Worm (Caenorhabditis elegans) whole organism, L4 larva: ENCODE results near the gene ZK180.6.
A peak's percentile ranks its signal among the peaks of the same experiment; 100 is the strongest.

Experiments
- F10B5.3 ChIP-seq: sonication (generic microtip); optimal IDR thresholded peaks from 2 replicates; lab custom pipeline; 2016; ENCODE audit warnings: mild to moderate bottlenecking, missing genetic modification characterization, missing compliant biosample characterization
- F49E8.2 ChIP-seq: sonication (generic microtip); optimal IDR thresholded peaks from 2 replicates; lab custom pipeline; 2016; ENCODE audit warnings: missing compliant biosample characterization, mild to moderate bottlenecking, missing genetic modification characterization, borderline replicate concordance
- T20F7.1 ChIP-seq: fragments of 200-800 bp; sonication (Bioruptor generic); optimal IDR thresholded peaks from 2 replicates; lab custom pipeline; 2018; ENCODE audit warnings: mild to moderate bottlenecking, missing genetic modification characterization, missing compliant biosample characterization
- T26A8.4 ChIP-seq: fragments of 200-800 bp; sonication (Bioruptor generic); IDR thresholded peaks from 2 replicates; pipeline ENCODE4 v1.3.6; 2022; ENCODE audit warnings: missing genetic modification characterization, missing compliant biosample characterization
- Y48G9A.11 ChIP-seq: fragments of 200-800 bp; sonication (Bioruptor generic); IDR thresholded peaks from 2 replicates; pipeline ENCODE4 v1.3.6; 2022; ENCODE audit warnings: missing genetic modification reagents, missing genetic modification characterization, missing compliant biosample characterization
- Y75B8A.6 ChIP-seq: fragments of 200-800 bp; sonication (Bioruptor generic); IDR thresholded peaks from 2 replicates; pipeline ENCODE4 v1.3.6; 2022; ENCODE audit warnings: missing genetic modification reagents, missing genetic modification characterization, missing compliant biosample characterization
- arid-1 ChIP-seq: fragments of 200-800 bp; sonication (Bioruptor generic); conservative IDR thresholded peaks from 2 replicates; pipeline ENCODE4 v1.3.6; 2022; ENCODE audit warnings: missing genetic modification reagents, missing genetic modification characterization, missing compliant biosample characterization
- attf-4 ChIP-seq: sonication (generic microtip); optimal IDR thresholded peaks from 3 replicates; lab custom pipeline; 2017; ENCODE audit warnings: missing biosample characterization, missing genetic modification characterization
- ceh-28 ChIP-seq: fragments of 150-350 bp; optimal IDR thresholded peaks from 2 replicates; lab custom pipeline; 2014; ENCODE audit warnings: missing biosample characterization, missing genetic modification reagents, missing genetic modification characterization
- ceh-32 ChIP-seq: sonication (generic microtip); optimal IDR thresholded peaks from 2 replicates; lab custom pipeline; 2016; ENCODE audit warnings: mild to moderate bottlenecking, missing genetic modification characterization, missing compliant biosample characterization; ENCODE audit not compliant: poor library complexity
- ceh-44 ChIP-seq: fragments of 200-800 bp; sonication (Bioruptor generic); IDR thresholded peaks from 2 replicates; pipeline ENCODE4 v1.3.6; 2022; ENCODE audit warnings: missing genetic modification reagents, missing genetic modification characterization, missing compliant biosample characterization
- ces-1 ChIP-seq: fragments of 150-350 bp; sonication (generic microtip); optimal IDR thresholded peaks from 4 replicates; lab custom pipeline; 2014; ENCODE audit warnings: missing biosample characterization, missing genetic modification reagents, missing genetic modification characterization
- daf-19 ChIP-seq: fragments of 200-800 bp; sonication (Bioruptor generic); conservative IDR thresholded peaks from 2 replicates; pipeline ENCODE4 v1.3.6; 2022; ENCODE audit warnings: missing genetic modification characterization, missing compliant biosample characterization
- dmd-6 ChIP-seq: fragments of 200-800 bp; sonication (Bioruptor generic); IDR thresholded peaks from 2 replicates; pipeline ENCODE4 v1.3.6; 2022; ENCODE audit warnings: missing genetic modification reagents, missing genetic modification characterization, missing compliant biosample characterization
- dmd-9 ChIP-seq: fragments of 200-800 bp; sonication (Bioruptor generic); IDR thresholded peaks from 2 replicates; pipeline ENCODE4 v1.3.6; 2022; ENCODE audit warnings: missing genetic modification reagents, missing genetic modification characterization, missing compliant biosample characterization
- dpl-1 ChIP-seq: fragments of 150-350 bp; optimal IDR thresholded peaks from 2 replicates; lab custom pipeline; 2014; ENCODE audit warnings: missing biosample characterization, missing genetic modification reagents, missing genetic modification characterization
- fkh-10 ChIP-seq: fragments of 150-350 bp; optimal IDR thresholded peaks from 2 replicates; lab custom pipeline; 2014; ENCODE audit warnings: missing biosample characterization, missing genetic modification reagents, missing genetic modification characterization
- hlh-11 ChIP-seq: fragments of 200-800 bp; sonication (Bioruptor generic); optimal IDR thresholded peaks from 2 replicates; lab custom pipeline; 2018; ENCODE audit warnings: mild to moderate bottlenecking, missing genetic modification characterization, missing compliant biosample characterization
- jun-1 ChIP-seq: fragments of 150-350 bp; optimal IDR thresholded peaks from 2 replicates; lab custom pipeline; 2014; ENCODE audit warnings: missing biosample characterization, missing genetic modification reagents, missing genetic modification characterization
- lin-1 ChIP-seq: fragments of 200-800 bp; sonication (Bioruptor generic); IDR thresholded peaks from 2 replicates; pipeline ENCODE4 v1.3.6; 2022; ENCODE audit warnings: missing genetic modification reagents, missing genetic modification characterization, missing compliant biosample characterization
- lin-15B ChIP-seq: fragments of 150-350 bp; sonication (generic microtip); optimal IDR thresholded peaks from 3 replicates; lab custom pipeline; 2014; ENCODE audit warnings: missing biosample characterization, missing genetic modification characterization
- lin-38 ChIP-seq: fragments of 200-800 bp; sonication (Bioruptor generic); IDR thresholded peaks from 2 replicates; pipeline ENCODE4 v1.3.6; 2022; ENCODE audit warnings: missing genetic modification reagents, missing genetic modification characterization, missing compliant biosample characterization
- lin-39 ChIP-seq: fragments of 150-350 bp; optimal IDR thresholded peaks from 2 replicates; lab custom pipeline; 2014; ENCODE audit warnings: missing biosample characterization, missing genetic modification reagents, missing genetic modification characterization
- lir-3 ChIP-seq: sonication (generic microtip); optimal IDR thresholded peaks from 2 replicates; lab custom pipeline; 2016; ENCODE audit warnings: mild to moderate bottlenecking, missing genetic modification characterization, missing compliant biosample characterization
- lsy-2 ChIP-seq, 2 experiments: fragments of 150-350 bp in 1 of 2; sonication (generic microtip) in 1 of 2; optimal IDR thresholded peaks; 2 replicates each; lab custom pipeline; 2014 to 2017; ENCODE audit warnings: missing biosample characterization in 2 of 2, missing genetic modification characterization in 2 of 2
- madf-9 ChIP-seq: fragments of 200-800 bp; sonication (Bioruptor generic); conservative IDR thresholded peaks from 2 replicates; pipeline ENCODE4 v1.3.6; 2022; ENCODE audit warnings: missing genetic modification reagents, missing genetic modification characterization, missing compliant biosample characterization
- mdt-29 ChIP-seq: fragments of 200-800 bp; sonication (Bioruptor generic); IDR thresholded peaks from 2 replicates; pipeline ENCODE4 v1.3.6; 2022; ENCODE audit warnings: missing genetic modification reagents, missing genetic modification characterization, missing compliant biosample characterization
- mep-1 ChIP-seq: fragments of 150-350 bp; sonication (generic microtip); optimal IDR thresholded peaks from 3 replicates; lab custom pipeline; 2014; ENCODE audit warnings: missing biosample characterization, missing genetic modification characterization
- nhr-41 ChIP-seq: fragments of 200-800 bp; sonication (Bioruptor generic); IDR thresholded peaks from 2 replicates; pipeline ENCODE4 v1.3.6; 2022; ENCODE audit warnings: missing genetic modification reagents, missing genetic modification characterization, missing compliant biosample characterization
- nhr-48 ChIP-seq: sonication (generic microtip); optimal IDR thresholded peaks from 2 replicates; lab custom pipeline; 2016; ENCODE audit warnings: mild to moderate bottlenecking, missing genetic modification characterization, missing compliant biosample characterization
- nhr-6 ChIP-seq: fragments of 150-350 bp; optimal IDR thresholded peaks from 2 replicates; lab custom pipeline; 2014; ENCODE audit warnings: missing biosample characterization, missing genetic modification characterization
- pha-4 ChIP-seq, 2 experiments: fragments of 150-350 bp in 1 of 2; fragments of 200-800 bp in 1 of 2; sonication (Bioruptor generic) in 1 of 2; IDR thresholded peaks in 1 of 2; optimal IDR thresholded peaks in 1 of 2; 2 replicates each; pipeline versions ENCODE4 v1.3.6 to Lab custom; 2014 to 2022; ENCODE audit warnings: missing genetic modification characterization in 2 of 2, missing genetic modification reagents in 2 of 2, missing biosample characterization in 1 of 2, missing compliant biosample characterization in 1 of 2
- pqm-1 ChIP-seq: sonication (generic microtip); optimal IDR thresholded peaks from 2 replicates; lab custom pipeline; 2017; ENCODE audit warnings: missing biosample characterization, missing genetic modification characterization
- sdz-12 ChIP-seq: fragments of 200-800 bp; sonication (Bioruptor generic); optimal IDR thresholded peaks from 2 replicates; lab custom pipeline; 2018; ENCODE audit warnings: mild to moderate bottlenecking, missing genetic modification characterization, missing compliant biosample characterization
- set-16 ChIP-seq: fragments of 200-800 bp; sonication (Bioruptor generic); IDR thresholded peaks from 2 replicates; pipeline ENCODE4 v1.3.6; 2022; ENCODE audit warnings: missing genetic modification reagents, missing genetic modification characterization, missing compliant biosample characterization
- snpc-1.2 ChIP-seq: fragments of 200-800 bp; sonication (Bioruptor generic); IDR thresholded peaks from 2 replicates; pipeline ENCODE4 v1.3.6; 2022; ENCODE audit warnings: missing genetic modification reagents, missing genetic modification characterization, missing compliant biosample characterization
- spr-1 ChIP-seq: sonication (generic microtip); optimal IDR thresholded peaks from 2 replicates; lab custom pipeline; 2016; ENCODE audit warnings: mild to moderate bottlenecking, missing genetic modification characterization, missing compliant biosample characterization
- tag-97 ChIP-seq: fragments of 200-800 bp; sonication (Bioruptor generic); IDR thresholded peaks from 2 replicates; pipeline ENCODE4 v1.3.6; 2022; ENCODE audit warnings: missing genetic modification characterization, missing compliant biosample characterization
- unc-130 ChIP-seq: sonication (generic microtip); optimal IDR thresholded peaks from 2 replicates; lab custom pipeline; 2016; ENCODE audit warnings: missing genetic modification reagents, missing genetic modification characterization, missing compliant biosample characterization
- unc-62 ChIP-seq, 3 experiments: fragments of 150-350 bp in 1 of 3; sonication (generic microtip); optimal IDR thresholded peaks in 2 of 3; peaks in 1 of 3; 1 replicate in 1 of 3; 2 replicates in 2 of 3; lab custom pipeline; 2014 to 2017; ENCODE audit warnings: missing biosample characterization in 3 of 3, missing genetic modification characterization in 3 of 3, missing genetic modification reagents in 3 of 3, missing genotype in 1 of 3
- vab-7 ChIP-seq: fragments of 200-800 bp; sonication (Bioruptor generic); IDR thresholded peaks from 2 replicates; pipeline ENCODE4 v1.3.6; 2022; ENCODE audit warnings: missing genetic modification reagents, missing genetic modification characterization, missing compliant biosample characterization
- zag-1 ChIP-seq: fragments of 150-350 bp; optimal IDR thresholded peaks from 2 replicates; lab custom pipeline; 2014; ENCODE audit warnings: missing biosample characterization, missing genetic modification characterization
- zip-11 ChIP-seq: fragments of 200-800 bp; sonication (Bioruptor generic); IDR thresholded peaks from 2 replicates; pipeline ENCODE4 v1.3.6; 2022; ENCODE audit warnings: missing genetic modification characterization, missing compliant biosample characterization

ZK180.6 gene

DNA sequence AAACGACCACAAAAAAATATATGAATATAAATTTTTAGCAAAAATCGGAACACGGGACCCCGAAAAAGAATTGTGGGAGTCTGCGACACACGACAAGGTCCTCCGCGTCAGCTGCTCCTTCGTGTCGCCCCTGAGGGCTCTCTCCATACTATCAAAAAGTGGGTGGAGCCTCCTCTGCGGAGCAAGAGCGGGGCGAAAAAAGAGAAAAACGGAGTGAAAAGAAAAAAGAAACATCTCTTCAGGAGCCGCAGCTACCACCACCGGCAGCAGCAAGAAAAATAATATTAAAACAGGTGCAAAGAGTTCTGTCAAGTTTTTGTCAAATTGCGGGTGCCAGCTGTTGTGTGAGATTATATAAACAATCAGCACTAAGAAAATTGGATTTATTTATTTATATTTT is 18.2 kb downstream of the ZK180.6 start, which contains the start of gene gbb-2 (continued):
- no peak for TF ChIP-seq ces-1
- TF ChIP-seq, all 104 proteins: peak for 6

ce11 chrIV:4505078-4505477 is 19.8 kb downstream of the ZK180.6 start:
- TF ChIP-seq unc-62 (GFP tag; optimal IDR thresholded peaks at IDR 0.05 in 1 of 2; lab: Kevin White, UChicago): peak in 1 of 2 experiments; percentile 10
- no peak for TF ChIP-seq unc-62 (tag; optimal IDR thresholded peaks at IDR 0.05; lab: Kevin White, UChicago)
- TF ChIP-seq Y48G9A.11 (GFP tag; lab: Robert Waterston, UW): no peak
- TF ChIP-seq fkh-10: peak; percentile 0
- peak; percentile 91 for TF ChIP-seq ces-1

ce11 chrIV:4490148-4490652 is 34.6 kb downstream of the ZK180.6 start, which contains the start of gene ZK180.7:
Gene ZK180.7, plus strand, starts transcription at chrIV:4490542.
- peak; percentile 51 for TF ChIP-seq set-16 (GFP tag; lab: Robert Waterston, UW)
- TF ChIP-seq spr-1 (tag; lab: Kevin White, UChicago): no peak
- TF ChIP-seq arid-1: no peak
- no peak for TF ChIP-seq madf-9 (GFP tag; lab: Robert Waterston, UW)
- no peak for TF ChIP-seq dmd-9
- TF ChIP-seq lir-3 (tag; lab: Kevin White, UChicago): no peak
- TF ChIP-seq unc-62 (GFP tag; optimal IDR thresholded peaks at IDR 0.05 in 1 of 2; lab: Kevin White, UChicago): peak in 1 of 2 experiments; percentile 61
- no peak for TF ChIP-seq unc-62 (tag; optimal IDR thresholded peaks at IDR 0.05; lab: Kevin White, UChicago)
- TF ChIP-seq, all 104 proteins: peak for 2

DNA sequence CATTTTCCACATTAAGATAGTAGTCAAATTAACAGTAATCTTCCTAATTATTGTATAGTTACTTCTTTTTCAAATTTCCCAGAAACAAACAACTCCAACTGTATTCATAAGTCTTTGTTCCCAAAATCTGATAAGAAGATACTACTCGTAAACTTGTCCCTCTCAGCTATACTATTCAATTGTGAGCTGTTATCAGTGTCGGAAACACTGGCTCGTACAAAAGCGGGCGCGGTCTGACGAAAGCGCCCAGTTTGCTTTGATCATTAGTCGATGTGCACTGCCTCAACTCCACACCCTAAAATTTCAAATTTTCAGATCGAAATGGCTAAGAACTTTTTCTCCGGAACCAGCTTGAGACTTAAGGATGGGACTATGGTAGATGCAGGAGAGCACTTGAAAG is 38.1 kb downstream of the ZK180.6 start, which contains the start of gene trx-3:
Gene trx-3 (plus strand): TSS at position 291 of the 400 bp plus-strand sequence.
- TF ChIP-seq lin-1 (GFP tag; lab: Robert Waterston, UW) (no peak), sdz-12 (GFP tag; lab: Kevin White, UChicago) (no peak), T20F7.1 (no peak), zag-1 (tag; lab: Kevin White, UChicago) (no peak), lin-15B (tag; lab: Kevin White, UChicago) (no peak), unc-130 (GFP tag; lab: Kevin White, UChicago) (no peak), ceh-32 (tag; lab: Kevin White, UChicago) (no peak), nhr-6 (tag; lab: Kevin White, UChicago) (no peak), F10B5.3 (tag; lab: Kevin White, UChicago) (no peak), lin-38 (GFP tag; lab: Robert Waterston, UW) (no peak), hlh-11 (tag; lab: Kevin White, UChicago) (peak; percentile 71), mdt-29 (GFP tag; lab: Robert Waterston, UW) (no peak), T26A8.4 (GFP tag; lab: Robert Waterston, UW) (no peak), unc-62 (GFP tag; optimal IDR thresholded peaks at IDR 0.05 in 1 of 2; lab: Kevin White, UChicago) (peak in 1 of 2 experiments; percentile 91), unc-62 (tag; optimal IDR thresholded peaks at IDR 0.05; lab: Kevin White, UChicago) (no peak), Y75B8A.6 (GFP tag; lab: Robert Waterston, UW) (no peak), tag-97 (GFP tag; lab: Robert Waterston, UW) (no peak), arid-1 (no peak), mep-1 (tag; lab: Kevin White, UChicago) (no peak), lsy-2 (tag; optimal IDR thresholded peaks at IDR 0.05; lab: Kevin White, UChicago) (no peak), snpc-1.2 (no peak), daf-19 (GFP tag; lab: Robert Waterston, UW) (no peak), Y48G9A.11 (GFP tag; lab: Robert Waterston, UW) (no peak), lir-3 (tag; lab: Kevin White, UChicago) (no peak), zip-11 (no peak), lin-39 (tag; lab: Kevin White, UChicago) (no peak), dpl-1 (no peak), pha-4 (GFP tag; IDR thresholded peaks at IDR 0.05; lab: Robert Waterston, UW) (no peak), pha-4 (tag; optimal IDR thresholded peaks at IDR 0.05; lab: Kevin White, UChicago) (no peak), F49E8.2 (tag; lab: Kevin White, UChicago) (no peak), jun-1 (no peak), nhr-48 (tag; lab: Kevin White, UChicago) (no peak), pqm-1 (tag; lab: Kevin White, UChicago) (peak; percentile 75), ceh-44 (no peak), nhr-41 (GFP tag; lab: Robert Waterston, UW) (no peak), dmd-6 (GFP tag; lab: Robert Waterston, UW) (peak; percentile 42; the same call in 1 of the 2 replicates), vab-7 (GFP tag; lab: Robert Waterston, UW) (no peak), attf-4 (tag; lab: Kevin White, UChicago) (no peak), ceh-28 (tag; lab: Kevin White, UChicago) (no peak)
